Worm (Caenorhabditis elegans): ENCODE measurements around the gene dsh-1.

dsh-1 gene

ce11 chrII:5182451-5182850 is 42.7 kb downstream of the dsh-1 start (continued):
- peak; percentile 84 for TF ChIP-seq atf-7 (tag; optimal IDR thresholded peaks at IDR 0.05)
- TF ChIP-seq hmg-1.2 (GFP tag; IDR thresholded peaks at IDR 0.05): peak; percentile 74; the same call in 1 of the 2 replicates
- TF ChIP-seq mes-4 (tag; optimal IDR thresholded peaks at IDR 0.05): no peak
- no peak for TF ChIP-seq nhr-27 (tag; optimal IDR thresholded peaks at IDR 0.05)
- no peak for TF ChIP-seq fkh-3 (tag; optimal IDR thresholded peaks at IDR 0.05)
- TF ChIP-seq F23B12.7 (tag; optimal IDR thresholded peaks at IDR 0.05; ENCODE audit: insufficient read depth): no peak
- no peak for TF ChIP-seq nhr-179 (tag; optimal IDR thresholded peaks at IDR 0.05)
- no peak for TF ChIP-seq ets-4 (GFP tag; optimal IDR thresholded peaks at IDR 0.05)
- TF ChIP-seq die-1 (tag; optimal IDR thresholded peaks at IDR 0.05): no peak
- TF ChIP-seq repo-1 (tag; optimal IDR thresholded peaks at IDR 0.05): peak; percentile 61
- TF ChIP-seq T07F8.4 (tag; optimal IDR thresholded peaks at IDR 0.05): no peak
- TF ChIP-seq ceh-91 (GFP tag; IDR thresholded peaks at IDR 0.05): no peak
- TF ChIP-seq ztf-28 (GFP tag; IDR thresholded peaks at IDR 0.05): no peak
- no peak for TF ChIP-seq hrde-1 (tag; optimal IDR thresholded peaks at IDR 0.05; ENCODE audit: borderline replicate concordance)
- TF ChIP-seq rcor-1 (GFP tag; IDR thresholded peaks at IDR 0.05): peak; percentile 42; the same call in 1 of the 2 replicates
- peak; percentile 17 for TF ChIP-seq ztf-18 (tag; optimal IDR thresholded peaks at IDR 0.05)
- peak; percentile 64 for TF ChIP-seq ztf-26 (tag; optimal IDR thresholded peaks at IDR 0.05)
- no peak for TF ChIP-seq cebp-1 (GFP tag; IDR thresholded peaks at IDR 0.05)
- peak; percentile 81 for TF ChIP-seq cebp-1 (tag; optimal IDR thresholded peaks at IDR 0.05)
- no peak for TF ChIP-seq nhr-120 (GFP tag; IDR thresholded peaks at IDR 0.05)
- TF ChIP-seq him-1 (tag; optimal IDR thresholded peaks at IDR 0.05): no peak
- TF ChIP-seq snpc-1.1 (tag; optimal IDR thresholded peaks at IDR 0.05; ENCODE audit: insufficient read depth): no peak
- no peak for TF ChIP-seq attf-6 (GFP tag; IDR thresholded peaks at IDR 0.05)
- no peak for TF ChIP-seq lsy-27 (tag; optimal IDR thresholded peaks at IDR 0.05; ENCODE audit: borderline replicate concordance, insufficient read depth)
- TF ChIP-seq zfh-2 (GFP tag; conservative IDR thresholded peaks at IDR 0.05): peak; percentile 70
- TF ChIP-seq ztf-25 (GFP tag; IDR thresholded peaks at IDR 0.05): no peak
- no peak for TF ChIP-seq ceh-58 (GFP tag; IDR thresholded peaks at IDR 0.05)
- TF ChIP-seq nfyb-1 (GFP tag; IDR thresholded peaks at IDR 0.05): no peak; the same call in none of the 2 replicates
- TF ChIP-seq cebp-2 (GFP tag; IDR thresholded peaks at IDR 0.05): no peak
- TF ChIP-seq let-607 (tag; optimal IDR thresholded peaks at IDR 0.05): peak; percentile 93 to 94
- TF ChIP-seq bed-2 (GFP tag; IDR thresholded peaks at IDR 0.05): no peak
- TF ChIP-seq Y53F4B.3 (GFP tag; IDR thresholded peaks at IDR 0.05): no peak
- TF ChIP-seq tbx-9 (tag; optimal IDR thresholded peaks at IDR 0.05; ENCODE audit: borderline replicate concordance): no peak
- no peak for TF ChIP-seq bed-1 (GFP tag; IDR thresholded peaks at IDR 0.05)
- no peak for TF ChIP-seq xnd-1 (tag; optimal IDR thresholded peaks at IDR 0.05)
- no peak; the same call in 1 of the 2 replicates for TF ChIP-seq B0336.3 (GFP tag; IDR thresholded peaks at IDR 0.05)
- no peak for TF ChIP-seq F49E8.2 (tag; optimal IDR thresholded peaks at IDR 0.05; ENCODE audit: insufficient read depth)
- no peak for TF ChIP-seq hmg-20 (GFP tag; IDR thresholded peaks at IDR 0.05)
- TF ChIP-seq aptf-2 (GFP tag; conservative IDR thresholded peaks at IDR 0.05): no peak
- TF ChIP-seq dox-1 (GFP tag; IDR thresholded peaks at IDR 0.05): peak; percentile 52; the same call in 1 of the 2 replicates
- no peak for TF ChIP-seq snpc-4 (GFP tag; optimal IDR thresholded peaks at IDR 0.05)
- TF ChIP-seq snpc-4 (tag; optimal IDR thresholded peaks at IDR 0.05): peak in 3 of 4 experiments; percentile 19 to 56 (median 29)
- TF ChIP-seq C06A6.2 (GFP tag; conservative IDR thresholded peaks at IDR 0.05): peak; percentile 59; the same call in 1 of the 2 replicates
- TF ChIP-seq pbrm-1 (GFP tag; IDR thresholded peaks at IDR 0.05): peak; percentile 43; the same call in 1 of the 2 replicates
- no peak for TF ChIP-seq F10E7.11 (tag; optimal IDR thresholded peaks at IDR 0.05)
- TF ChIP-seq egl-44 (GFP tag; IDR thresholded peaks at IDR 0.05): peak; percentile 81; the same call in 1 of the 2 replicates
- TF ChIP-seq athp-1 (tag; optimal IDR thresholded peaks at IDR 0.05): no peak
- TF ChIP-seq nfya-1 (tag; optimal IDR thresholded peaks at IDR 0.05; ENCODE audit: borderline replicate concordance, insufficient read depth): no peak

Data from whole organism, young adult.